Fruit fly (Drosophila melanogaster): ENCODE measurements around the gene CG15599.
A peak's percentile ranks its signal among the peaks of the same experiment; 100 is the strongest.

The CG15599 gene

DNA sequence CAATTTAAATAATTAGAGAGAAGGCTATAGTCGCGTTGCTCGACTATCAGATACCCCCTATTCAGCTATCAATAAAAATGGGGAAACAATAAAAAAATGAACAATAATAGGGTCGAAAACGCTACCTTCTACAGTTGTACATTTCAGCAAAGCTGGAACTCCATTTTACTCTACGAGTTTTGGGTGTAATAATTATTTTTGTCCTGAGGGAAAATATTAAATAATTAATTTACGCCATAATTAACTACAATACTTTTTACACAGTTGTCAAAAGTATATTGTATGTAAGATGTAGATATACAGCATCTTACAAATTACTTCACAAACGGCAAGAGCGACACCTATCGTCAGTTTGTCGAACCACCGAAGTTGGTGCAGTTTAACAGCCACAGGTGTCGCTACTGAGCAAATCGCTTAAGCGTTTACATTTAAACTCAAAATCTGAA, 35.3 kb downstream of the CG15599 start (continued):
- TF ChIP-seq Deaf1 (tag; optimal IDR thresholded peaks at IDR 0.05) (no peak), CG6254 (GFP tag; optimal IDR thresholded peaks at IDR 0.05) (no peak), jumu (GFP tag; optimal IDR thresholded peaks at IDR 0.05) (no peak), gce (GFP tag; IDR thresholded peaks at IDR 0.05) (0 out of 3 replicates have a peak, but pooled peaks have one; percentile 49), Mes4 (GFP tag; optimal IDR thresholded peaks at IDR 0.05) (no peak), Sry-β (GFP tag; optimal IDR thresholded peaks at IDR 0.05) (no peak), esg (GFP tag; conservative IDR thresholded peaks at IDR 0.05) (no peak), CG12236 (GFP tag; optimal IDR thresholded peaks at IDR 0.05) (no peak), CG10147 (GFP tag; optimal IDR thresholded peaks at IDR 0.05) (no peak), CG3847 (GFP tag; IDR thresholded peaks at IDR 0.05) (peak; percentile 36; the same call in 1 of the 2 replicates), CG7963 (GFP tag; IDR thresholded peaks at IDR 0.05; ENCODE audit: partially characterized antibody) (peak; percentile 63), dmrt99B (tag; optimal IDR thresholded peaks at IDR 0.05) (peak; percentile 26), CG32767 (GFP tag; IDR thresholded peaks at IDR 0.05) (no peak), CG2199 (GFP tag; IDR thresholded peaks at IDR 0.05) (peak; percentile 91), CG7745 (tag; optimal IDR thresholded peaks at IDR 0.05) (peak; percentile 43), Antp (GFP tag; optimal IDR thresholded peaks at IDR 0.05) (peak; percentile 28), Hr78 (GFP tag; optimal IDR thresholded peaks at IDR 0.05) (no peak), Dp (GFP tag; optimal IDR thresholded peaks at IDR 0.05) (peak; percentile 22), emc (GFP tag; optimal IDR thresholded peaks at IDR 0.05) (peak; percentile 2), inv (GFP tag; IDR thresholded peaks at IDR 0.05; ENCODE audit: partially characterized antibody) (peak; percentile 54), bab2 (GFP tag; optimal IDR thresholded peaks at IDR 0.05) (no peak), chm (GFP tag; IDR thresholded peaks at IDR 0.05) (no peak), CG14860 (GFP tag; IDR thresholded peaks at IDR 0.05; ENCODE audit: partially characterized antibody) (peak; percentile 83; the same call in 2 of the 3 replicates), CG6689 (GFP tag; IDR thresholded peaks at IDR 0.05) (peak; percentile 37; the same call in 1 of the 2 replicates), CG34422 (GFP tag; IDR thresholded peaks at IDR 0.05) (peak; percentile 61; the same call in 2 of the 3 replicates), CG14050 (GFP tag; IDR thresholded peaks at IDR 0.05) (no peak), Six4 (GFP tag; optimal IDR thresholded peaks at IDR 0.05) (no peak), HLH4C (GFP tag; IDR thresholded peaks at IDR 0.05; ENCODE audit: partially characterized antibody) (peak; percentile 94), pb (GFP tag; optimal IDR thresholded peaks at IDR 0.05) (no peak), Doc2 (GFP tag; IDR thresholded peaks at IDR 0.05) (no peak), psq (GFP tag; optimal IDR thresholded peaks at IDR 0.05) (no peak), pros (GFP tag; optimal IDR thresholded peaks at IDR 0.05) (no peak), CG4617 (GFP tag; optimal IDR thresholded peaks at IDR 0.05; ENCODE audit: borderline replicate concordance) (no peak), ken (GFP tag; IDR thresholded peaks at IDR 0.05) (0 out of 3 replicates have a peak, but pooled peaks have one; percentile 25), CG16815 (GFP tag; optimal IDR thresholded peaks at IDR 0.05) (no peak), so (GFP tag; IDR thresholded peaks at IDR 0.05) (no peak), CG7928 (GFP tag; optimal IDR thresholded peaks at IDR 0.05) (no peak), CG5245 (GFP tag; optimal IDR thresholded peaks at IDR 0.05) (peak; percentile 49), Lhr (GFP tag; optimal IDR thresholded peaks at IDR 0.05) (peak; percentile 60), Asciz (GFP tag; optimal IDR thresholded peaks at IDR 0.05) (no peak), CG11456 (GFP tag; IDR thresholded peaks at IDR 0.05) (peak; percentile 87), NC2α (GFP tag; optimal IDR thresholded peaks at IDR 0.05) (no peak), Ets65A (GFP tag) (peak; percentile 94), CG1832 (GFP tag; optimal IDR thresholded peaks at IDR 0.05) (no peak), CG18011 (GFP tag; optimal IDR thresholded peaks at IDR 0.05) (no peak), HLH54F (GFP tag; optimal IDR thresholded peaks at IDR 0.05) (peak; percentile 20), Ssrp (tag; optimal IDR thresholded peaks at IDR 0.05) (no peak), tll (GFP tag; optimal IDR thresholded peaks at IDR 0.05) (no peak), zfh1 (GFP tag; IDR thresholded peaks at IDR 0.05) (0 out of 3 replicates have a peak, but pooled peaks have one; percentile 35), Oaz (GFP tag; IDR thresholded peaks at IDR 0.05) (no peak)

All from whole organism, embryonic.